Worm (Caenorhabditis elegans) whole organism, L2 larva: ENCODE data around the gene Y39A1A.2.

Experiments used
- snpc-4 ChIP-seq: fragments of 150-350 bp; optimal IDR thresholded peaks from 2 replicates; lab custom pipeline; 2014; ENCODE audit warnings: missing biosample characterization, missing genetic modification characterization
- unc-62 ChIP-seq: fragments of 150-350 bp; optimal IDR thresholded peaks from 2 replicates; lab custom pipeline; 2014; ENCODE audit warnings: missing biosample characterization, missing genetic modification reagents, missing genetic modification characterization

- TF ChIP-seq unc-62 (GFP tag; lab: Kevin White, UChicago) (no peak), snpc-4 (tag; lab: Kevin White, UChicago) (no peak)
Measured at ce11 chrIII:10560296-10560695, 43.1 kb downstream of the Y39A1A.2 start, which contains the start of gene rab-30.
